Worm (Caenorhabditis elegans) whole organism, L3 larva: Measurements from ENCODE around the gene set-15.
A peak's percentile ranks its signal among the peaks of the same experiment; 100 is the strongest.

Experiments used
- aly-2 ChIP-seq: fragments of 150-350 bp; optimal IDR thresholded peaks from 2 replicates; lab custom pipeline; 2014; ENCODE audit warnings: missing biosample characterization, missing genetic modification characterization
- nhr-77 ChIP-seq: fragments of 150-350 bp; optimal IDR thresholded peaks from 2 replicates; lab custom pipeline; 2014; ENCODE audit warnings: missing biosample characterization, missing genetic modification characterization
- snpc-4 ChIP-seq: fragments of 150-350 bp; optimal IDR thresholded peaks from 2 replicates; lab custom pipeline; 2014; ENCODE audit warnings: missing biosample characterization, missing genetic modification characterization

DNA sequence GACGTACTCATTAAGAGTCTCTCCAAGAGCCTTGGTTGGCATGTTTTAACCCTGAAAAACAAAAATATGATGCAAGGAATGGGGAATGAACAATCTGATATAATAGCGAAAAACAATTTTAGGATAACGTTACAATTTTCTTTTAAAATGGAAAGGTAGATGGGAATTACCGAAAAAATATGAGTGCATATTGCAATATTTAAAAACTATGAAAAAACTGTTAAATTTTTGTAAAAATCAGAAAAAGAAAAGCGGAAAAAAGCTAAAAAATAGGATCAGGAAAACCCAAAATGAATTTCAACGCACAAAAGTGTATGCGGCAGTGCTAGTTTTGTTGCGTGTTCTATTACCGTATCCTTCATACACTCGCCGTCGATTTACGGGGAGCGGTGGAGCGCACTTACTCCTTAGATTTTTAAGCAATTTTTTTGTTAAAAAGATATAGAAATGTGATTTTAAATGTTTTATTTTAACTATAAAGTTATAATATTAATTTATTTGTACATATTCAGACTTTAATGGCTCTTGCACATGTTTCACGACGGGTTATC is 30.2 kb downstream of the set-15 start, which contains the start of the genes rpl-20 and Y17G9B.5:
- TF ChIP-seq aly-2 (peak; percentile 97), snpc-4 (tag; lab: Kevin White, UChicago) (peak; percentile 98), nhr-77 (tag; lab: Kevin White, UChicago) (peak; percentile 97)
